Worm (Caenorhabditis elegans) whole organism, L3 larva: ENCODE data around the gene nep-4.

Source experiments
- aly-2 ChIP-seq: fragments of 150-350 bp; optimal IDR thresholded peaks from 2 replicates; lab custom pipeline; 2014; ENCODE audit warnings: missing biosample characterization, missing genetic modification characterization
- ama-1 ChIP-seq: fragments of 150-350 bp; optimal IDR thresholded peaks from 2 replicates; lab custom pipeline; 2018
- ceh-28 ChIP-seq: fragments of 150-350 bp; optimal IDR thresholded peaks from 2 replicates; lab custom pipeline; 2014; ENCODE audit warnings: missing biosample characterization, missing genetic modification reagents, missing genetic modification characterization
- nhr-12 ChIP-seq: fragments of 150-350 bp; optimal IDR thresholded peaks from 2 replicates; lab custom pipeline; 2014; ENCODE audit warnings: missing biosample characterization, missing genetic modification characterization
- nhr-28 ChIP-seq: fragments of 150-350 bp; optimal IDR thresholded peaks from 2 replicates; lab custom pipeline; 2014; ENCODE audit warnings: missing biosample characterization, missing genetic modification characterization
- pha-4 ChIP-seq: fragments of 150-350 bp; optimal IDR thresholded peaks from 2 replicates; lab custom pipeline; 2014; ENCODE audit warnings: missing biosample characterization, missing genetic modification reagents, missing genetic modification characterization
- snpc-4 ChIP-seq: fragments of 150-350 bp; optimal IDR thresholded peaks from 2 replicates; lab custom pipeline; 2014; ENCODE audit warnings: missing biosample characterization, missing genetic modification characterization
- tbx-2 ChIP-seq: sonication (generic microtip); optimal IDR thresholded peaks from 2 replicates; lab custom pipeline; 2016; ENCODE audit warnings: mild to moderate bottlenecking, missing genetic modification characterization, missing compliant biosample characterization

DNA sequence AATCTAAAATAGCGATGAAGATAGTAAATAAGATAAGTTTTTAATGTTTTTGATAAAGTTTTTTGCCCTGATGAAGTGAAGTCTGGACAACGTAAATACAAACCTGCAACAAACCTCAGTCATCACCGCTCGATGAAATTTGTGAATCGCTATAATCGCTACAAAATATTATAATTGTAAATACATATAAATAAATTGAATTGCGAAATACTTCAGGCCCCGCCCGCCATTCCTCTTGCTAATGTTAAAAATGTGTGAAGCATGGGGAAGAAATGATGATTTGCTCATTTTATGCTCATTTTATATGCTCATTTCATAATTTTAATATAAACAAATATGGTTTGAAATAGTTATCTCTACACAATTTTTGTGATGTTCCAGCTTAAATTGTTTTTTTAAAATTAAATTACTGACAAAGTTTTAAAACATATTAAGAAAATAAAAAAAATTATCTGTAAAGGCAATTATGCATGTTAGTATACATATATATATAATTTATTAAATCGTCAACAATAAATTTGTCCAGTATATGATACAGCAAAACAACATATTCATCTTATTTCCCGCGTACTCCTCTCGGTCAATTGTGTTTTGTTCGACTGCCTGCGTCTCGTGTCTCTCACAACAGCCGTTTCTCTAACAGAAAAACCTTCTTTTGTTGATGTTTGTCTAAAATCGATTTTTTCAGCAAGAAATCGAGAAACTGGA, 41.0 kb upstream of the nep-4 start, which contains the start of gene sid-5:
- no peak for TF ChIP-seq nhr-12 (tag; lab: Kevin White, UChicago)
- no peak for TF ChIP-seq nhr-28 (tag; lab: Kevin White, UChicago)
- peak; percentile 41 for TF ChIP-seq pha-4 (tag; lab: Kevin White, UChicago)
- no peak for TF ChIP-seq aly-2 (tag; lab: Kevin White, UChicago)
- no peak for TF ChIP-seq ceh-28
- TF ChIP-seq snpc-4: no peak
- no peak for TF ChIP-seq tbx-2 (tag; lab: Kevin White, UChicago)
- no peak for TF ChIP-seq ama-1 (lab: Kevin White, UChicago)
